Worm (Caenorhabditis elegans) whole organism, L1 larva: ENCODE data around the gene K07B1.4.

Experiments
- blmp-1 ChIP-seq: fragments of 150-350 bp; optimal IDR thresholded peaks from 2 replicates; lab custom pipeline; 2014; ENCODE audit warnings: missing biosample characterization, missing genetic modification characterization
- ceh-90 ChIP-seq: sonication (generic microtip); optimal IDR thresholded peaks from 2 replicates; lab custom pipeline; 2016; ENCODE audit warnings: missing genetic modification characterization, missing compliant biosample characterization
- fos-1 ChIP-seq: fragments of 150-350 bp; optimal IDR thresholded peaks from 2 replicates; lab custom pipeline; 2014; ENCODE audit warnings: missing biosample characterization, missing genetic modification characterization
- hlh-17 ChIP-seq: fragments of 200-800 bp; sonication (Bioruptor generic); optimal IDR thresholded peaks from 2 replicates; lab custom pipeline; 2018; ENCODE audit warnings: missing genetic modification characterization, mild to moderate bottlenecking, missing compliant biosample characterization, moderate library complexity, borderline replicate concordance
- isw-1 ChIP-seq: fragments of 200-800 bp; sonication (Bioruptor generic); IDR thresholded peaks from 2 replicates; pipeline ENCODE4 v1.3.6; 2022; ENCODE audit warnings: missing genetic modification characterization, missing compliant biosample characterization
- jun-1 ChIP-seq: fragments of 150-350 bp; optimal IDR thresholded peaks from 2 replicates; lab custom pipeline; 2014; ENCODE audit warnings: missing biosample characterization, missing genetic modification reagents, missing genetic modification characterization
- lin-15B ChIP-seq: fragments of 150-350 bp; sonication (generic microtip); optimal IDR thresholded peaks from 3 replicates; lab custom pipeline; 2014; ENCODE audit warnings: missing biosample characterization, missing genetic modification characterization
- lin-39 ChIP-seq: fragments of 150-350 bp; optimal IDR thresholded peaks from 2 replicates; lab custom pipeline; 2014; ENCODE audit warnings: missing biosample characterization, missing genetic modification reagents, missing genetic modification characterization
- nhr-20 ChIP-seq: sonication (generic microtip); optimal IDR thresholded peaks from 2 replicates; lab custom pipeline; 2016; ENCODE audit warnings: mild to moderate bottlenecking, missing genetic modification characterization, missing compliant biosample characterization
- ztf-11 ChIP-seq, 2 experiments: sonication (generic microtip); optimal IDR thresholded peaks; 2 replicates each; lab custom pipeline; 2016 to 2017; ENCODE audit warnings: missing genetic modification characterization in 2 of 2, missing biosample characterization in 1 of 2, missing compliant biosample characterization in 1 of 2

DNA sequence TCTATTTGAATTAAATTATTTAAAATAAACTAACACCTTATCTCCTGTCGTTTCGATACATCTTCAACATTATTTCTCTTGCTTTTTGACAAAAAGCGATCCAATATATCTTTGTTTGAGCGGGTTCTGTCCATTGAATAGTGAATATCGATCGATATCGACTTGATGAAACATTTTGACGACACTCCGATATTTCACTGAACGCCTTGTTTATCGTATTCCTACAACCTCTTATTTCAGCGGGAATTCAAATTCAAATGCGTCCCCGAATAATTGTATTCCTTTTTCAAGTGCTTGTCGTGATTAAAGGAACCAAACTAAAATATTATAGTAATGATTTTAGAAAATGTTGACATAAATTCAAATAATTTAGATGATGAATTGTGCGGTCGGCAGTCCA is 18.0 kb downstream of the K07B1.4 start, which contains the start of the genes K07B1.7 and try-5:
- TF ChIP-seq ceh-90 (no peak), isw-1 (GFP tag; lab: Robert Waterston, UW) (peak; percentile 39), hlh-17 (GFP tag; lab: Kevin White, UChicago) (no peak), blmp-1 (tag; lab: Kevin White, UChicago) (peak; percentile 64), jun-1 (peak; percentile 12), lin-15B (tag; lab: Kevin White, UChicago) (peak; percentile 24), fos-1 (tag; lab: Kevin White, UChicago) (no peak), nhr-20 (tag; lab: Kevin White, UChicago) (peak; percentile 68), lin-39 (tag; lab: Kevin White, UChicago) (no peak), ztf-11 (tag; optimal IDR thresholded peaks at IDR 0.05; lab: Kevin White, UChicago) (no peak)
